Worm (Caenorhabditis elegans) whole organism, L1 larva: ENCODE data around the gene F58D12.3.

Experiments
- C04F5.9 ChIP-seq: sonication (generic microtip); optimal IDR thresholded peaks from 2 replicates; lab custom pipeline; 2016; ENCODE audit warnings: missing genetic modification characterization, missing compliant biosample characterization
- C16A3.4 ChIP-seq: fragments of 150-350 bp; optimal IDR thresholded peaks from 2 replicates; lab custom pipeline; 2014; ENCODE audit warnings: missing biosample characterization, missing genetic modification characterization
- F16B12.6 ChIP-seq: fragments of 150-350 bp; optimal IDR thresholded peaks from 2 replicates; lab custom pipeline; 2014; ENCODE audit warnings: missing biosample characterization, missing genetic modification characterization
- Y116A8C.19 ChIP-seq: sonication (generic microtip); optimal IDR thresholded peaks from 2 replicates; lab custom pipeline; 2016; ENCODE audit warnings: missing compliant biosample characterization, missing genetic modification characterization, borderline replicate concordance
- blmp-1 ChIP-seq: fragments of 150-350 bp; optimal IDR thresholded peaks from 2 replicates; lab custom pipeline; 2014; ENCODE audit warnings: missing biosample characterization, missing genetic modification characterization
- ceh-63 ChIP-seq: fragments of 200-800 bp; sonication (Bioruptor generic); optimal IDR thresholded peaks from 2 replicates; lab custom pipeline; 2018; ENCODE audit warnings: mild to moderate bottlenecking, missing genetic modification characterization, missing compliant biosample characterization
- ceh-82 ChIP-seq, 3 experiments: fragments of 150-350 bp in 1 of 3; sonication (generic microtip) in 2 of 3; optimal IDR thresholded peaks; 2 replicates each; lab custom pipeline; 2014 to 2017; ENCODE audit warnings: missing biosample characterization in 3 of 3, missing genetic modification characterization in 3 of 3
- ceh-88 ChIP-seq: fragments of 200-800 bp; sonication (Bioruptor generic); IDR thresholded peaks from 2 replicates; pipeline ENCODE4 v1.3.6; 2022; ENCODE audit warnings: missing genetic modification characterization, missing compliant biosample characterization
- ces-1 ChIP-seq: fragments of 150-350 bp; optimal IDR thresholded peaks from 2 replicates; lab custom pipeline; 2014; ENCODE audit warnings: missing biosample characterization, missing genetic modification reagents, missing genetic modification characterization
- egl-13 ChIP-seq: sonication (generic microtip); optimal IDR thresholded peaks from 2 replicates; lab custom pipeline; 2016; ENCODE audit warnings: missing genotype, missing genetic modification reagents, missing genetic modification characterization, missing compliant biosample characterization
- elt-3 ChIP-seq, 6 experiments: fragments of 150-350 bp in 1 of 6; sonication (generic microtip); optimal IDR thresholded peaks; 2 replicates each; lab custom pipeline; 2017 to 2018; ENCODE audit warnings: missing biosample characterization in 6 of 6, missing genetic modification characterization in 6 of 6, inconsistent platforms in 1 of 6
- ets-5 ChIP-seq: fragments of 200-800 bp; sonication (Bioruptor generic); IDR thresholded peaks from 2 replicates; pipeline ENCODE4 v1.3.6; 2022; ENCODE audit warnings: missing genetic modification characterization, missing compliant biosample characterization
- fkh-10 ChIP-seq: sonication (generic microtip); optimal IDR thresholded peaks from 2 replicates; lab custom pipeline; 2017; ENCODE audit warnings: missing biosample characterization, missing genetic modification reagents, missing genetic modification characterization
- fkh-8 ChIP-seq: sonication (generic microtip); optimal IDR thresholded peaks from 2 replicates; lab custom pipeline; 2016; ENCODE audit warnings: mild to moderate bottlenecking, missing genetic modification characterization, missing compliant biosample characterization
- hpl-2 ChIP-seq: fragments of 150-350 bp; optimal IDR thresholded peaks from 2 replicates; lab custom pipeline; 2014; ENCODE audit warnings: missing biosample characterization, missing genetic modification reagents, missing genetic modification characterization
- isw-1 ChIP-seq: fragments of 200-800 bp; sonication (Bioruptor generic); IDR thresholded peaks from 2 replicates; pipeline ENCODE4 v1.3.6; 2022; ENCODE audit warnings: missing genetic modification characterization, missing compliant biosample characterization
- lin-14 ChIP-seq: fragments of 200-800 bp; sonication (Bioruptor generic); optimal IDR thresholded peaks from 2 replicates; lab custom pipeline; 2018; ENCODE audit warnings: mild to moderate bottlenecking, missing genetic modification characterization, moderate library complexity, missing compliant biosample characterization
- lin-39 ChIP-seq: fragments of 150-350 bp; optimal IDR thresholded peaks from 2 replicates; lab custom pipeline; 2014; ENCODE audit warnings: missing biosample characterization, missing genetic modification reagents, missing genetic modification characterization
- lir-3 ChIP-seq: sonication (generic microtip); optimal IDR thresholded peaks from 2 replicates; lab custom pipeline; 2016; ENCODE audit warnings: mild to moderate bottlenecking, missing genetic modification characterization, moderate library complexity, missing compliant biosample characterization; ENCODE audit not compliant: poor library complexity
- lsy-2 ChIP-seq, 2 experiments: fragments of 150-350 bp; optimal IDR thresholded peaks; 2 replicates each; lab custom pipeline; 2014; ENCODE audit warnings: missing biosample characterization in 2 of 2, missing genetic modification characterization in 2 of 2
- mab-9 ChIP-seq: fragments of 200-800 bp; sonication (Bioruptor generic); IDR thresholded peaks from 2 replicates; pipeline ENCODE4 v1.3.6; 2022; ENCODE audit warnings: missing genetic modification reagents, missing genetic modification characterization, missing compliant biosample characterization
- mep-1 ChIP-seq: fragments of 150-350 bp; optimal IDR thresholded peaks from 2 replicates; lab custom pipeline; 2014; ENCODE audit warnings: missing biosample characterization, missing genetic modification characterization
- nhr-11 ChIP-seq: fragments of 150-350 bp; optimal IDR thresholded peaks from 2 replicates; lab custom pipeline; 2014; ENCODE audit warnings: missing biosample characterization, missing genetic modification characterization
- nhr-19 ChIP-seq: fragments of 200-800 bp; sonication (Bioruptor generic); conservative IDR thresholded peaks from 2 replicates; pipeline ENCODE4 v1.3.6; 2022; ENCODE audit warnings: missing genetic modification characterization, missing compliant biosample characterization
- nhr-20 ChIP-seq: sonication (generic microtip); optimal IDR thresholded peaks from 2 replicates; lab custom pipeline; 2016; ENCODE audit warnings: mild to moderate bottlenecking, missing genetic modification characterization, missing compliant biosample characterization
- nhr-28 ChIP-seq: fragments of 150-350 bp; optimal IDR thresholded peaks from 2 replicates; lab custom pipeline; 2014; ENCODE audit warnings: missing biosample characterization, missing genetic modification characterization
- nhr-47 ChIP-seq: sonication (generic microtip); optimal IDR thresholded peaks from 2 replicates; lab custom pipeline; 2016; ENCODE audit warnings: mild to moderate bottlenecking, missing genetic modification characterization, moderate library complexity, missing compliant biosample characterization
- nhr-71 ChIP-seq: sonication (generic microtip); optimal IDR thresholded peaks from 2 replicates; lab custom pipeline; 2016; ENCODE audit warnings: mild to moderate bottlenecking, missing genetic modification characterization, moderate library complexity, missing compliant biosample characterization
- nhr-77 ChIP-seq: fragments of 150-350 bp; optimal IDR thresholded peaks from 2 replicates; lab custom pipeline; 2014; ENCODE audit warnings: missing biosample characterization, missing genetic modification characterization
- nhr-85 ChIP-seq: sonication (generic microtip); peaks from one replicate; lab custom pipeline; 2016; ENCODE audit warnings: missing genetic modification characterization, inconsistent platforms, missing compliant biosample characterization
- nhr-90 ChIP-seq: sonication (generic microtip); optimal IDR thresholded peaks from 2 replicates; lab custom pipeline; 2016; ENCODE audit warnings: mild to moderate bottlenecking, missing genetic modification characterization, missing compliant biosample characterization; ENCODE audit not compliant: poor library complexity
- rnt-1 ChIP-seq: sonication (generic microtip); optimal IDR thresholded peaks from 2 replicates; lab custom pipeline; 2016; ENCODE audit warnings: mild to moderate bottlenecking, missing genetic modification characterization, moderate library complexity, missing compliant biosample characterization
- snpc-4 ChIP-seq: fragments of 150-350 bp; optimal IDR thresholded peaks from 2 replicates; lab custom pipeline; 2014; ENCODE audit warnings: missing biosample characterization, missing genetic modification characterization
- sox-4 ChIP-seq: sonication (generic microtip); optimal IDR thresholded peaks from 2 replicates; lab custom pipeline; 2016; ENCODE audit warnings: missing genetic modification characterization, missing compliant biosample characterization
- sptf-1 ChIP-seq: fragments of 150-350 bp; optimal IDR thresholded peaks from 2 replicates; lab custom pipeline; 2014; ENCODE audit warnings: missing biosample characterization, missing genetic modification characterization
- swsn-7 ChIP-seq: sonication (generic microtip); optimal IDR thresholded peaks from 2 replicates; lab custom pipeline; 2016; ENCODE audit warnings: missing genetic modification characterization, missing compliant biosample characterization
- tlp-1 ChIP-seq: fragments of 150-350 bp; optimal IDR thresholded peaks from 2 replicates; lab custom pipeline; 2014; ENCODE audit warnings: missing biosample characterization, missing genetic modification characterization
- unc-130 ChIP-seq: fragments of 150-350 bp; optimal IDR thresholded peaks from 2 replicates; lab custom pipeline; 2017; ENCODE audit warnings: missing biosample characterization, missing genetic modification characterization, inconsistent platforms
- unc-62 ChIP-seq: fragments of 150-350 bp; optimal IDR thresholded peaks from 2 replicates; lab custom pipeline; 2014; ENCODE audit warnings: missing biosample characterization, missing genetic modification reagents, missing genetic modification characterization
- unc-98 ChIP-seq: fragments of 200-800 bp; sonication (Bioruptor generic); IDR thresholded peaks from 2 replicates; pipeline ENCODE4 v1.3.6; 2022; ENCODE audit warnings: missing genetic modification characterization, missing compliant biosample characterization
- zag-1 ChIP-seq: fragments of 150-350 bp; optimal IDR thresholded peaks from 2 replicates; lab custom pipeline; 2014; ENCODE audit warnings: missing biosample characterization, missing genetic modification characterization
- ztf-11 ChIP-seq, 2 experiments: sonication (generic microtip); optimal IDR thresholded peaks; 2 replicates each; lab custom pipeline; 2016 to 2017; ENCODE audit warnings: missing genetic modification characterization in 2 of 2, missing biosample characterization in 1 of 2, missing compliant biosample characterization in 1 of 2
- ztf-4 ChIP-seq: fragments of 150-350 bp; optimal IDR thresholded peaks from 2 replicates; lab custom pipeline; 2014; ENCODE audit warnings: missing biosample characterization, missing genetic modification characterization

Gene F58D12.3

DNA sequence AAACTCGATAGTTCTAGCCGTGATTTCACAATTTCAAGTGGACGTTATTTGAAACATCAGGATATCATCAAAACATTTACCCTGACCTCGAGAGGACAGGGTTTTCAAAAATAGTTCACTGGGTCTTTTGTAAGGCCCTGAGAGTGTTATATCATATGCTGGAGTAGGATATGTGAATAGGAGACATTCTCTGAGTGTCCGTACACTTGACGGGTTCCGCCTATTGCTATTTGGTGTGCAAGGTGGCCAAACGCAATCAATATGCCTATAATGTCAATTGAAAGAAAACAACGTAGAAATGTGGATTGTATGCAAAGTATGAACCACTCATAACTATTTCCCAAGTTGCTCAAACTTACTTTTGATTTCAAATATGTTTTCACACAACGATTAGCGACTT, 39.7 kb downstream of the F58D12.3 start:
- TF ChIP-seq ztf-4 (no peak), rnt-1 (tag; lab: Kevin White, UChicago) (peak; percentile 11), snpc-4 (tag; lab: Kevin White, UChicago) (peak; percentile 26), unc-62 (no peak)

DNA sequence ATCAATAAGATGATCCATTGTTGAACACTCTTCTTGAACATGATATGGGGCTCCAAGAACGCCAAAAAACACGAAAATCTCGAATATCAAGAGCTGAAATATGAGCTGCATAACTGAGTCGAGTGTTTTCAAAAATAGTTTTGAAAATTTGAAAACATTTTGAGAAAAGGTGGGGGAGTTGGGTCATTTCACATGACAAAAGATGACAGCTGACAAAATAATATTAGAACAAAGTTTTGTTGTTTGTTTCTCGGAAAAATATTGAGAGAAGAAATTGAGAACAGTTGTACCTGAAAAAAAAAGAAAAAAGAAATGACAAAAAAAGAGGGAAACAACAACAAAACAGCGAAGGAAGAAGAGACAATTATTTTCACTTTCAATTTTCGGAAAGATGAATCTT, 40.9 kb downstream of the F58D12.3 start, which contains the start of the genes D1086.2 and D1086.1:
Gene D1086.2, minus strand, starts transcription at position 150 of the 400 bp plus-strand sequence.
Gene D1086.1, plus strand, starts transcription at position 340 of the 400 bp plus-strand sequence.
- TF ChIP-seq hpl-2 (no peak), rnt-1 (tag; lab: Kevin White, UChicago) (peak; percentile 21), tlp-1 (tag; lab: Kevin White, UChicago) (no peak), blmp-1 (tag; lab: Kevin White, UChicago) (no peak), nhr-19 (GFP tag; lab: Robert Waterston, UW) (peak; percentile 35), nhr-47 (tag; lab: Kevin White, UChicago) (no peak), lsy-2 (tag; optimal IDR thresholded peaks at IDR 0.05; lab: Kevin White, UChicago) (peak in 1 of 2 experiments; percentile 2), nhr-90 (tag; lab: Kevin White, UChicago) (no peak), nhr-20 (tag; lab: Kevin White, UChicago) (peak; percentile 30), lin-14 (peak; percentile 73), lin-39 (peak; percentile 16), nhr-71 (tag; lab: Kevin White, UChicago) (peak; percentile 60), sox-4 (tag; lab: Kevin White, UChicago) (no peak), lir-3 (tag; lab: Kevin White, UChicago) (no peak)

DNA sequence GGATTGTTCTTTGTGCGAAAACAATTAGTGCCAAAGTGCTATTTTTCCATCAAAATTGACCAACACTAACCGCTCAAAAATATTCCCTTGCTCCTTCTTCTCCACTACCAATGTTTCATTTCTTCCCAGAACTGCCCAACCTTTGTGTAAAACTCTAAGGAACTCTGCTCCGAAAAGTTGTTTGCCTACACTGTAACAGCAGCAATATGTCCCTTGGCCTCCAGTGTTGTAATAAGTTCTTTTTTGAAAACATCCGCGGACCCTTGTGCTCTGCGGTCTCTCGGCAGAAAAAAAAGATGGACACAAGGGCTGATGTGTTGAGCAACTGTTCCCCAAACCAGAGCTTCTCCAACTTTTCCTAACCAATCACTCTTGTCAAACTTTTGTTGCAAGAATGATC, 43.2 kb downstream of the F58D12.3 start, which contains the start of gene D1086.12:
Gene D1086.12, plus strand, starts transcription at position 301 of the 400 bp plus-strand sequence.
- TF ChIP-seq rnt-1 (tag; lab: Kevin White, UChicago) (peak; percentile 25), lir-3 (tag; lab: Kevin White, UChicago) (no peak), lin-14 (peak; percentile 48)

DNA sequence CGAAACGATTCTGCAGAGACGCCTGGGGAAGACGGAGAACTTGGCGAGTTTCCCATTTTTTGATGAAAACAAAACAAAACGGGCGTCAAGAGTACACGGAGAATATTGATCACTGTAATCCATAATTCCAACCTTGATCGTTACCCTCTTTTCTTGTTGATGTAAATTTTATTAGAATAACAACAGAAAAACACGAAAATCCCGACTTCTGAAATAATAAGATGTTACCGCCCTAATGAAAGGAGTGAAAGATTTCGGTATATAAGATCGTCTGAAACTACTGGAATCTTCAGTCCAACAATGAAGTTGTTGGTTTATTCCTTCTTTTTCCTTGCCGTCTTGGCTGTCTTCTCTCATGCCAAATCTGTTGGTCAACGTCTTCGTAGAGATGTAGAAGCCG, 46.3 kb downstream of the F58D12.3 start, which contains the start of gene D1086.9:
Gene D1086.9, plus strand, starts transcription at position 301 of the 400 bp plus-strand sequence.
- TF ChIP-seq ets-5 (GFP tag; lab: Robert Waterston, UW), result no peak
- no peak for TF ChIP-seq lsy-2 (tag; optimal IDR thresholded peaks at IDR 0.05; lab: Kevin White, UChicago)
- no peak for TF ChIP-seq nhr-85 (tag; lab: Kevin White, UChicago)
- no peak for TF ChIP-seq nhr-77 (tag; lab: Kevin White, UChicago)
- TF ChIP-seq F16B12.6 (tag; lab: Kevin White, UChicago), result no peak
- no peak for TF ChIP-seq ceh-82 (tag; optimal IDR thresholded peaks at IDR 0.05; lab: Kevin White, UChicago)
- TF ChIP-seq fkh-8 (tag; lab: Kevin White, UChicago), result no peak
- no peak for TF ChIP-seq ceh-88
- no peak for TF ChIP-seq mep-1 (tag; lab: Kevin White, UChicago)

DNA sequence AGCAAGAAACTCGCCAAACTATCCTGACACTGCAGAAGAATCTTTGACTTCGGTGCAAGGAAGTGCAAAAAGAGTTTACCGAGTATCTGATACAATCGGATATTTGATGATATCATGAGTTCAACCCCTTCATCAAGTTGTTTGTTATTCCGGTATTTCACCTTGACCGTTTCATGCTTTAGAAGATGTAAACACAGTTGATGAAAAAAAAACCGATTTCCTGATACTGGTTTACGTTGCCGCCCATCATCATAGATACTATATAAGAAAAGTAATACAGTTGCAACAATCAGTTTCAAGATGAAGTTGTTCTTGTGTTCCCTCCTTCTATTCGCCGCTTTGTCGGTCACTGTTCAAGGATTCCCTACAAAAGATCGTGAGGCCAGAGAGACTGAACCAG, 49.9 kb downstream of the F58D12.3 start, which contains the start of gene H39E23.3:
Gene H39E23.3, plus strand, starts transcription at position 301 of the 400 bp plus-strand sequence.
- TF ChIP-seq nhr-11 (tag; lab: Kevin White, UChicago) (no peak), mab-9 (GFP tag; lab: Robert Waterston, UW) (no peak), zag-1 (tag; lab: Kevin White, UChicago) (no peak), ces-1 (GFP tag; lab: Kevin White, UChicago) (no peak), elt-3 (tag; optimal IDR thresholded peaks at IDR 0.05; lab: Kevin White, UChicago) (no peak), swsn-7 (tag; lab: Kevin White, UChicago) (no peak), sptf-1 (tag; lab: Kevin White, UChicago) (no peak), fkh-10 (GFP tag; lab: Kevin White, UChicago) (no peak), snpc-4 (tag; lab: Kevin White, UChicago) (no peak), ztf-11 (tag; optimal IDR thresholded peaks at IDR 0.05; lab: Kevin White, UChicago) (no peak), isw-1 (GFP tag; lab: Robert Waterston, UW) (no peak), ceh-63 (GFP tag; lab: Kevin White, UChicago) (no peak), egl-13 (tag; lab: Kevin White, UChicago) (no peak), unc-130 (tag; lab: Kevin White, UChicago) (no peak), C16A3.4 (no peak), nhr-28 (tag; lab: Kevin White, UChicago) (no peak), Y116A8C.19 (tag; lab: Kevin White, UChicago) (no peak), C04F5.9 (tag; lab: Kevin White, UChicago) (no peak), unc-98 (GFP tag; lab: Robert Waterston, UW) (no peak)
- TF ChIP-seq, all 84 proteins: peak for 0
